Worm (Caenorhabditis elegans) whole organism, L3 larva: ENCODE results near the gene dsh-2.

Experiments
- egl-27 ChIP-seq: sonication (generic microtip); optimal IDR thresholded peaks from 4 replicates; lab custom pipeline; 2017; ENCODE audit warnings: missing biosample characterization, missing genetic modification reagents, missing genetic modification characterization
- fos-1 ChIP-seq: fragments of 150-350 bp; optimal IDR thresholded peaks from 2 replicates; lab custom pipeline; 2014; ENCODE audit warnings: missing biosample characterization, missing genetic modification characterization
- hmg-11 ChIP-seq: sonication (generic microtip); optimal IDR thresholded peaks from 2 replicates; lab custom pipeline; 2016; ENCODE audit warnings: missing genetic modification characterization, missing compliant biosample characterization
- mdl-1 ChIP-seq: fragments of 150-350 bp; optimal IDR thresholded peaks from 2 replicates; lab custom pipeline; 2014; ENCODE audit warnings: missing biosample characterization, missing genetic modification characterization
- nhr-11 ChIP-seq: fragments of 150-350 bp; optimal IDR thresholded peaks from 2 replicates; lab custom pipeline; 2014; ENCODE audit warnings: missing biosample characterization, missing genetic modification characterization
- ztf-4 ChIP-seq: fragments of 150-350 bp; optimal IDR thresholded peaks from 2 replicates; lab custom pipeline; 2014; ENCODE audit warnings: missing biosample characterization, missing genetic modification characterization

DNA sequence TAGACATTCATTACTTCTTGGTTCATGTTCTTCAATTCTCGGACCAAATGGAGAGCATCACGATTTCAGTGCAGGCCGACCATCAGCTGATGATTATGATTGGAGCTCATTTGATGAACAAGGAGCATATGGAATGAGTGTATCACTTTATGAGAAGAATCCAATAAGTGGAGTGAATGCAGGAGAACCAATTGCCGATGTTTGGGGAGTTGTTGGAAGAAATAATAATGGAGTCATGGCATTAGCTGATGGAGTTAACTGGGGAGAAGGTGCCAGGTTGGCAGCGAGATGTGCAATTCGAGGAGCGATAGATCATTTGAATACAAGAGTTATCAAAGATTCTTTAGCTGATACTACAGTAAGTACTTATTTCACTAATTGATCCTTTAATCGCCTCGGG is 30.2 kb downstream of the dsh-2 start:
- TF ChIP-seq fos-1 (tag; lab: Kevin White, UChicago): no peak
- no peak for TF ChIP-seq nhr-11 (tag; lab: Kevin White, UChicago)
- TF ChIP-seq egl-27 (tag; lab: Kevin White, UChicago): no peak
- TF ChIP-seq ztf-4 (tag; lab: Kevin White, UChicago): no peak
- no peak for TF ChIP-seq hmg-11 (tag; lab: Kevin White, UChicago)
- TF ChIP-seq mdl-1 (tag; lab: Kevin White, UChicago): no peak
